Worm (Caenorhabditis elegans) whole organism, mixed stage, embryonic: ENCODE results near the gene tat-1.
A peak's percentile ranks its signal among the peaks of the same experiment; 100 is the strongest.

ENCODE experiments used
- M03D4.4 ChIP-seq: sonication (generic microtip); optimal IDR thresholded peaks from 2 replicates; lab custom pipeline; 2017; ENCODE audit warnings: mild to moderate bottlenecking, missing genetic modification characterization, missing compliant biosample characterization
- bed-3 ChIP-seq: fragments of 200-800 bp; sonication (Bioruptor generic); optimal IDR thresholded peaks from 3 replicates; lab custom pipeline; 2018; ENCODE audit warnings: mild to moderate bottlenecking, missing genetic modification characterization, moderate library complexity, missing compliant biosample characterization
- blmp-1 ChIP-seq: fragments of 150-350 bp; optimal IDR thresholded peaks from 2 replicates; lab custom pipeline; 2014; ENCODE audit warnings: missing biosample characterization, missing genetic modification characterization
- ceh-39 ChIP-seq: fragments of 150-350 bp; optimal IDR thresholded peaks from 2 replicates; lab custom pipeline; 2014; ENCODE audit warnings: missing biosample characterization, missing genetic modification characterization
- ceh-43 ChIP-seq: fragments of 200-800 bp; sonication (Bioruptor generic); optimal IDR thresholded peaks from 2 replicates; lab custom pipeline; 2018; ENCODE audit warnings: mild to moderate bottlenecking, missing genetic modification characterization, moderate library complexity, missing compliant biosample characterization
- ceh-83 ChIP-seq: fragments of 200-800 bp; sonication (Bioruptor generic); optimal IDR thresholded peaks from 2 replicates; lab custom pipeline; 2018; ENCODE audit warnings: mild to moderate bottlenecking, missing genetic modification characterization, missing compliant biosample characterization
- ces-1 ChIP-seq: fragments of 150-350 bp; optimal IDR thresholded peaks from 2 replicates; lab custom pipeline; 2014; ENCODE audit warnings: missing biosample characterization, missing genetic modification reagents, missing genetic modification characterization
- cnd-1 ChIP-seq: fragments of 200-800 bp; sonication (Bioruptor generic); optimal IDR thresholded peaks from 2 replicates; lab custom pipeline; 2018; ENCODE audit warnings: mild to moderate bottlenecking, missing genetic modification characterization, missing compliant biosample characterization
- drap-1 ChIP-seq: fragments of 200-800 bp; sonication (Bioruptor generic); optimal IDR thresholded peaks from 3 replicates; lab custom pipeline; 2018; ENCODE audit warnings: mild to moderate bottlenecking, missing genetic modification characterization, missing compliant biosample characterization
- elt-1 ChIP-seq: sonication (generic microtip); optimal IDR thresholded peaks from 2 replicates; lab custom pipeline; 2017; ENCODE audit warnings: missing genetic modification characterization, mild to moderate bottlenecking, missing compliant biosample characterization, antibody characterized with exemption, moderate library complexity, borderline replicate concordance; ENCODE audit not compliant: insufficient read depth
- elt-3 ChIP-seq: fragments of 150-350 bp; optimal IDR thresholded peaks from 2 replicates; lab custom pipeline; 2014; ENCODE audit warnings: missing biosample characterization, missing genetic modification characterization
- flh-1 ChIP-seq: fragments of 200-800 bp; sonication (Bioruptor generic); optimal IDR thresholded peaks from 2 replicates; lab custom pipeline; 2018; ENCODE audit warnings: mild to moderate bottlenecking, missing genetic modification characterization, moderate library complexity, missing compliant biosample characterization
- ham-2 ChIP-seq: fragments of 200-800 bp; sonication (Bioruptor generic); optimal IDR thresholded peaks from 2 replicates; lab custom pipeline; 2018; ENCODE audit warnings: mild to moderate bottlenecking, missing genetic modification characterization, missing compliant biosample characterization
- hlh-1 ChIP-seq: fragments of 150-350 bp; optimal IDR thresholded peaks from 2 replicates; lab custom pipeline; 2014; ENCODE audit warnings: missing biosample characterization, missing genetic modification reagents, missing genetic modification characterization
- lin-13 ChIP-seq: fragments of 150-350 bp; optimal IDR thresholded peaks from 2 replicates; lab custom pipeline; 2014; ENCODE audit warnings: missing biosample characterization, missing genetic modification characterization
- lin-32 ChIP-seq: fragments of 200-800 bp; sonication (Bioruptor generic); optimal IDR thresholded peaks from 2 replicates; lab custom pipeline; 2018; ENCODE audit warnings: mild to moderate bottlenecking, missing genetic modification characterization, missing compliant biosample characterization
- lsy-2 ChIP-seq: fragments of 150-350 bp; optimal IDR thresholded peaks from 2 replicates; lab custom pipeline; 2014; ENCODE audit warnings: missing biosample characterization, missing genetic modification characterization
- mab-5 ChIP-seq: fragments of 150-350 bp; optimal IDR thresholded peaks from 2 replicates; lab custom pipeline; 2014; ENCODE audit warnings: missing biosample characterization, missing genetic modification characterization
- mep-1 ChIP-seq: fragments of 150-350 bp; optimal IDR thresholded peaks from 2 replicates; lab custom pipeline; 2017; ENCODE audit warnings: missing biosample characterization, missing genetic modification reagents, missing genetic modification characterization, inconsistent platforms
- mls-2 ChIP-seq: sonication (generic microtip); optimal IDR thresholded peaks from 2 replicates; lab custom pipeline; 2016; ENCODE audit warnings: mild to moderate bottlenecking, missing genetic modification characterization, moderate library complexity, missing compliant biosample characterization
- nhr-12 ChIP-seq: fragments of 150-350 bp; optimal IDR thresholded peaks from 2 replicates; lab custom pipeline; 2014; ENCODE audit warnings: missing biosample characterization, missing genetic modification characterization
- nhr-2 ChIP-seq: fragments of 150-350 bp; optimal IDR thresholded peaks from 2 replicates; lab custom pipeline; 2014; ENCODE audit warnings: missing biosample characterization, missing genetic modification characterization
- nhr-237 ChIP-seq: fragments of 150-350 bp; optimal IDR thresholded peaks from 2 replicates; lab custom pipeline; 2014; ENCODE audit warnings: missing biosample characterization, missing genetic modification characterization
- nhr-28 ChIP-seq: fragments of 150-350 bp; optimal IDR thresholded peaks from 2 replicates; lab custom pipeline; 2014; ENCODE audit warnings: missing biosample characterization, missing genetic modification characterization
- nhr-76 ChIP-seq: sonication (generic microtip); optimal IDR thresholded peaks from 2 replicates; lab custom pipeline; 2017; ENCODE audit warnings: missing biosample characterization, missing genetic modification characterization
- pha-4 ChIP-seq: fragments of 150-350 bp; optimal IDR thresholded peaks from 2 replicates; lab custom pipeline; 2018; ENCODE audit warnings: missing biosample characterization, missing genetic modification reagents, missing genetic modification characterization
- sem-2 ChIP-seq: fragments of 200-800 bp; sonication (Bioruptor generic); optimal IDR thresholded peaks from 2 replicates; lab custom pipeline; 2018; ENCODE audit warnings: mild to moderate bottlenecking, missing genetic modification characterization, missing compliant biosample characterization
- snpc-4 ChIP-seq: fragments of 150-350 bp; optimal IDR thresholded peaks from 2 replicates; lab custom pipeline; 2014; ENCODE audit warnings: missing biosample characterization, missing genetic modification characterization
- sptf-1 ChIP-seq: sonication (generic microtip); optimal IDR thresholded peaks from 2 replicates; lab custom pipeline; 2017; ENCODE audit warnings: mild to moderate bottlenecking, missing genetic modification characterization, moderate library complexity, missing compliant biosample characterization
- tbx-8 ChIP-seq: fragments of 200-800 bp; sonication (Bioruptor generic); optimal IDR thresholded peaks from 2 replicates; lab custom pipeline; 2018; ENCODE audit warnings: mild to moderate bottlenecking, missing genetic modification characterization, moderate library complexity, missing compliant biosample characterization
- unc-120 ChIP-seq: sonication (generic microtip); optimal IDR thresholded peaks from 2 replicates; lab custom pipeline; 2017; ENCODE audit warnings: missing genetic modification characterization, missing compliant biosample characterization; ENCODE audit not compliant: poor library complexity, severe bottlenecking
- unc-39 ChIP-seq: fragments of 150-350 bp; optimal IDR thresholded peaks from 2 replicates; lab custom pipeline; 2014; ENCODE audit warnings: missing biosample characterization, missing genetic modification characterization
- unc-62 ChIP-seq: fragments of 150-350 bp; optimal IDR thresholded peaks from 2 replicates; lab custom pipeline; 2014; ENCODE audit warnings: missing biosample characterization, missing genetic modification reagents, missing genetic modification characterization

Gene tat-1

ce11 chrIII:12436215-12436614 lies 14.7 kb upstream of the tat-1 start, which contains the start of gene fbxa-218:
Gene fbxa-218, plus strand, starts transcription at chrIII:12436515.
- TF ChIP-seq lin-13 (tag; lab: Kevin White, UChicago) (no peak), ceh-83 (GFP tag; lab: Kevin White, UChicago) (no peak), nhr-12 (tag; lab: Kevin White, UChicago) (no peak), elt-1 (tag; lab: Kevin White, UChicago) (no peak), unc-39 (tag; lab: Kevin White, UChicago) (no peak), sptf-1 (tag; lab: Kevin White, UChicago) (no peak), sem-2 (GFP tag; lab: Kevin White, UChicago) (no peak), mep-1 (no peak), ceh-39 (tag; lab: Kevin White, UChicago) (no peak), drap-1 (GFP tag; lab: Kevin White, UChicago) (no peak), nhr-237 (no peak), flh-1 (no peak), bed-3 (GFP tag; lab: Kevin White, UChicago) (no peak), unc-120 (tag; lab: Kevin White, UChicago) (no peak), ces-1 (no peak), M03D4.4 (tag; lab: Kevin White, UChicago) (no peak), hlh-1 (no peak), unc-62 (GFP tag; lab: Kevin White, UChicago) (no peak), pha-4 (tag; lab: Kevin White, UChicago) (no peak), blmp-1 (tag; lab: Kevin White, UChicago) (no peak)

ce11 chrIII:12434104-12434503 lies 12.6 kb upstream of the tat-1 start, which contains the start of gene Y49E10.27:
Gene Y49E10.27, plus strand, starts transcription at chrIII:12434404.
- TF ChIP-seq nhr-12 (tag; lab: Kevin White, UChicago) (no peak), mls-2 (tag; lab: Kevin White, UChicago) (no peak), lin-13 (tag; lab: Kevin White, UChicago) (no peak), lin-32 (no peak), nhr-76 (tag; lab: Kevin White, UChicago) (no peak), unc-39 (tag; lab: Kevin White, UChicago) (no peak), bed-3 (GFP tag; lab: Kevin White, UChicago) (no peak), nhr-2 (tag; lab: Kevin White, UChicago) (no peak), hlh-1 (no peak), sptf-1 (tag; lab: Kevin White, UChicago) (no peak), M03D4.4 (tag; lab: Kevin White, UChicago) (no peak), ces-1 (no peak), flh-1 (no peak), blmp-1 (tag; lab: Kevin White, UChicago) (no peak), unc-120 (tag; lab: Kevin White, UChicago) (no peak)

DNA sequence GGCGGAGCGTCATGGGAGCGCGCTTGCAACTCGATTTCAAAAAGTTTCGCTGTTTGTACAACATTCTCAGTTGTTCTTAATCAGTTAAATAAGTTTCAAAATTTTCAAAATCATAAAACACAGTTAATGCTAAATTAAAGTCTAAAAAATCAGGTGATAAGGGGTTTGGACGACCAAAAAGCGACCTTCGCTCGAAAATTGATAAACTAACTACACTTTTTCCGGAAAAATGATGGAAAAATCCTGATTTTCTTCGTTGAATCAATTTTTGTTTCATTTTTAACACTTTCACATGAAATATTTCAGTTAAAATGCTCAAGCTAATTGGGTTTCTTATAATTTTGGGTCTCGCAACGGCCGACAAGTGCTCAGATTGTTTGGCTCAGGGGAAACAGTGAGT lies 8.7 kb upstream of the tat-1 start, which contains the start of gene Y49E10.16:
Y49E10.16 (plus strand) TSS at position 301 of the 400 bp plus-strand sequence.
- TF ChIP-seq ceh-43 (GFP tag; lab: Kevin White, UChicago) (no peak), sem-2 (GFP tag; lab: Kevin White, UChicago) (no peak), cnd-1 (tag; lab: Kevin White, UChicago) (no peak), unc-39 (tag; lab: Kevin White, UChicago) (no peak), mls-2 (tag; lab: Kevin White, UChicago) (no peak), drap-1 (GFP tag; lab: Kevin White, UChicago) (no peak), blmp-1 (tag; lab: Kevin White, UChicago) (no peak), flh-1 (no peak), M03D4.4 (tag; lab: Kevin White, UChicago) (no peak), bed-3 (GFP tag; lab: Kevin White, UChicago) (no peak), nhr-28 (no peak), elt-3 (no peak), ham-2 (no peak), ceh-39 (tag; lab: Kevin White, UChicago) (no peak), lin-32 (no peak)

DNA sequence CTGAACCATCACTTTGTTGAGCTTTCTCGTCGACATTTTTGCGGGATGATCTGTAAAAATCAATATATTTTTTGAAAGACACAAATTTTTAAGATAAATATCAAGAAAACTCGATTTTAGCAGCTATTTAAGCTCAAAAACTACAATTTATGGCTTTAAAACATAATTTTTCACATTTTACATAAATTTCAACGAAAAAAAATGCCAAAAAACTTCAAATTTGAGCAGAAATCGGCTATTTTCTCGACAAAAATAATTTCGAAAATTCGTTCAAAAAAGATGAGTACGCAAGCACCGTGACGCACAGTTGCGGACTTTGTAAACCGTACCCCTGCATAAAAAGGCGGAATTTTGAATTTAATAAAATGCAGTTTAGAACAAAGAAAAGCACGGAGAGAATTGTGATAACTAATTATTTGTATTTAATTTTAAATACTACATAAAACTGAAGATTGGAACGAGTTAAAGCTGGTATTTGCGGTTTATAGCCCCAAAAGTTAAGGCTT lies 8.1 kb upstream of the tat-1 start, which contains the start of gene snr-6:
snr-6 (minus strand) TSS at position 51 of the 506 bp plus-strand sequence.
- no peak for TF ChIP-seq snpc-4 (tag; lab: Kevin White, UChicago)
- TF ChIP-seq lin-32 = no peak
- peak; percentile 73 for TF ChIP-seq nhr-237
- TF ChIP-seq lin-13 (tag; lab: Kevin White, UChicago) = peak; percentile 52
- TF ChIP-seq M03D4.4 (tag; lab: Kevin White, UChicago) = peak; percentile 9
- TF ChIP-seq mep-1 = peak; percentile 86
- peak; percentile 60 for TF ChIP-seq pha-4 (tag; lab: Kevin White, UChicago)
- TF ChIP-seq blmp-1 (tag; lab: Kevin White, UChicago) = no peak
- peak; percentile 98 for TF ChIP-seq lsy-2 (tag; lab: Kevin White, UChicago)
- no peak for TF ChIP-seq mls-2 (tag; lab: Kevin White, UChicago)
- no peak for TF ChIP-seq flh-1
- TF ChIP-seq unc-120 (tag; lab: Kevin White, UChicago) = peak; percentile 2
- TF ChIP-seq unc-62 (GFP tag; lab: Kevin White, UChicago) = peak; percentile 3
- TF ChIP-seq mab-5 (tag; lab: Kevin White, UChicago) = no peak
- no peak for TF ChIP-seq elt-1 (tag; lab: Kevin White, UChicago)
- no peak for TF ChIP-seq nhr-12 (tag; lab: Kevin White, UChicago)
- peak; percentile 50 for TF ChIP-seq hlh-1
- TF ChIP-seq sptf-1 (tag; lab: Kevin White, UChicago) = peak; percentile 12
- TF ChIP-seq ceh-83 (GFP tag; lab: Kevin White, UChicago) = peak; percentile 23
- TF ChIP-seq cnd-1 (tag; lab: Kevin White, UChicago) = no peak
- TF ChIP-seq nhr-76 (tag; lab: Kevin White, UChicago) = no peak
- no peak for TF ChIP-seq unc-39 (tag; lab: Kevin White, UChicago)
- TF ChIP-seq nhr-2 (tag; lab: Kevin White, UChicago) = no peak
- TF ChIP-seq ceh-43 (GFP tag; lab: Kevin White, UChicago) = no peak
- peak; percentile 61 for TF ChIP-seq ces-1
- TF ChIP-seq drap-1 (GFP tag; lab: Kevin White, UChicago) = peak; percentile 7
- no peak for TF ChIP-seq bed-3 (GFP tag; lab: Kevin White, UChicago)
- no peak for TF ChIP-seq tbx-8 (GFP tag; lab: Kevin White, UChicago)
- peak; percentile 23 for TF ChIP-seq ceh-39 (tag; lab: Kevin White, UChicago)
